Worm (Caenorhabditis elegans) whole organism, late embryonic: ENCODE data around the gene algn-13.

Experiments
- ama-1 ChIP-seq: fragments of 150-350 bp; optimal IDR thresholded peaks from 2 replicates; lab custom pipeline; 2014
- ceh-22 ChIP-seq: sonication (generic microtip); optimal IDR thresholded peaks from 2 replicates; lab custom pipeline; 2017; ENCODE audit warnings: missing biosample characterization, missing genetic modification characterization
- dve-1 ChIP-seq: sonication (generic microtip); optimal IDR thresholded peaks from 2 replicates; lab custom pipeline; 2017; ENCODE audit warnings: antibody characterized with exemption, mild to moderate bottlenecking, missing genetic modification characterization, missing compliant biosample characterization
- fax-1 ChIP-seq: sonication (generic microtip); optimal IDR thresholded peaks from 2 replicates; lab custom pipeline; 2016; ENCODE audit warnings: missing genotype, missing genetic modification characterization, missing compliant biosample characterization

DNA sequence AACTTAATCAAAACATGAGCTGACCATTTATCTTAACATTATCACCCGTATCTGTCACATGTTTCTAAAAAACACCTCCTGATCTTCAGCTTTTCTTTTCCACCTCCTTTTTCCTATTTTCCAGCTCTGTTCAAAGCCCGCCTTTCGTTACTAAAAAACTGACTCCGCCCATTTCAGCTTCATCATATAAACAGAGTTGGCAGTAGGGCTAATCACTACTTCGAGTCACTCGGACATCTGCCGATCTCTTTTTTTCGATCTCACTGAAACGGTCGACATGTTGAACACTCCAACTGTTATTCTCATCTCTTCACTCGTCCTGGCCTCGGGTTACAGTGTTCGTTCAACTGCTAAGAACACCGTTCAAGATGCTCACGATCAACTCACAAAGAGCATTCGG is 30.7 kb upstream of the algn-13 start, which contains the start of gene droe-4:
- TF ChIP-seq fax-1 (tag; lab: Kevin White, UChicago) (no peak), ama-1 (lab: Kevin White, UChicago) (no peak), ceh-22 (no peak), dve-1 (no peak)
